Worm (Caenorhabditis elegans) whole organism, L3 larva: ENCODE measurements around the gene clc-3.

Source experiments
- ZK546.5 ChIP-seq: sonication (generic microtip); optimal IDR thresholded peaks from 2 replicates; lab custom pipeline; 2017; ENCODE audit warnings: missing biosample characterization, missing genetic modification characterization
- ceh-28 ChIP-seq: fragments of 150-350 bp; optimal IDR thresholded peaks from 2 replicates; lab custom pipeline; 2014; ENCODE audit warnings: missing biosample characterization, missing genetic modification reagents, missing genetic modification characterization
- ceh-82 ChIP-seq: fragments of 150-350 bp; optimal IDR thresholded peaks from 2 replicates; lab custom pipeline; 2014; ENCODE audit warnings: missing biosample characterization, missing genetic modification characterization
- daf-12 ChIP-seq: fragments of 150-350 bp; optimal IDR thresholded peaks from 2 replicates; lab custom pipeline; 2014; ENCODE audit warnings: missing biosample characterization, missing genetic modification reagents, missing genetic modification characterization
- egl-27 ChIP-seq: sonication (generic microtip); optimal IDR thresholded peaks from 4 replicates; lab custom pipeline; 2017; ENCODE audit warnings: missing biosample characterization, missing genetic modification reagents, missing genetic modification characterization
- egl-5 ChIP-seq: fragments of 150-350 bp; optimal IDR thresholded peaks from 2 replicates; lab custom pipeline; 2017; ENCODE audit warnings: missing biosample characterization, missing genetic modification reagents, missing genetic modification characterization, inconsistent platforms
- elt-1 ChIP-seq: fragments of 150-350 bp; optimal IDR thresholded peaks from 2 replicates; lab custom pipeline; 2014; ENCODE audit warnings: missing biosample characterization, missing genetic modification characterization
- elt-2 ChIP-seq: sonication (generic microtip); optimal IDR thresholded peaks from 2 replicates; lab custom pipeline; 2016; ENCODE audit warnings: missing genetic modification reagents, mild to moderate bottlenecking, missing genetic modification characterization, missing compliant biosample characterization
- elt-3 ChIP-seq, 3 experiments: fragments of 150-350 bp in 1 of 3; sonication (generic microtip) in 2 of 3; optimal IDR thresholded peaks; 2 replicates in 2 of 3; 4 replicates in 1 of 3; lab custom pipeline; 2014 to 2017; ENCODE audit warnings: missing biosample characterization in 3 of 3, missing genetic modification characterization in 3 of 3
- eor-1 ChIP-seq, 2 experiments: fragments of 150-350 bp; optimal IDR thresholded peaks; 2 replicates each; lab custom pipeline; 2014 to 2018; ENCODE audit warnings: missing biosample characterization in 2 of 2, missing genetic modification characterization in 2 of 2
- fkh-10 ChIP-seq: sonication (generic microtip); optimal IDR thresholded peaks from 2 replicates; lab custom pipeline; 2017; ENCODE audit warnings: missing biosample characterization, missing genetic modification reagents, missing genetic modification characterization
- fos-1 ChIP-seq: fragments of 150-350 bp; optimal IDR thresholded peaks from 2 replicates; lab custom pipeline; 2014; ENCODE audit warnings: missing biosample characterization, missing genetic modification characterization
- hmg-11 ChIP-seq: sonication (generic microtip); optimal IDR thresholded peaks from 2 replicates; lab custom pipeline; 2016; ENCODE audit warnings: missing genetic modification characterization, missing compliant biosample characterization
- lin-15B ChIP-seq: fragments of 150-350 bp; optimal IDR thresholded peaks from 2 replicates; lab custom pipeline; 2014; ENCODE audit warnings: missing biosample characterization, missing genetic modification characterization
- lin-39 ChIP-seq: fragments of 150-350 bp; optimal IDR thresholded peaks from 2 replicates; lab custom pipeline; 2018; ENCODE audit warnings: missing biosample characterization, missing genetic modification reagents, missing genetic modification characterization
- lsy-12 ChIP-seq: sonication (generic microtip); optimal IDR thresholded peaks from 2 replicates; lab custom pipeline; 2016; ENCODE audit warnings: mild to moderate bottlenecking, missing genetic modification characterization, missing compliant biosample characterization
- mdl-1 ChIP-seq: fragments of 150-350 bp; optimal IDR thresholded peaks from 2 replicates; lab custom pipeline; 2014; ENCODE audit warnings: missing biosample characterization, missing genetic modification characterization
- mml-1 ChIP-seq: fragments of 150-350 bp; sonication (generic microtip); optimal IDR thresholded peaks from 3 replicates; lab custom pipeline; 2014; ENCODE audit warnings: missing biosample characterization, missing genetic modification characterization
- nfya-1 ChIP-seq: sonication (generic microtip); optimal IDR thresholded peaks from 2 replicates; lab custom pipeline; 2017; ENCODE audit warnings: missing genetic modification characterization, mild to moderate bottlenecking, missing compliant biosample characterization, antibody characterized with exemption, moderate library complexity; ENCODE audit not compliant: insufficient read depth
- nhr-12 ChIP-seq: fragments of 150-350 bp; optimal IDR thresholded peaks from 2 replicates; lab custom pipeline; 2014; ENCODE audit warnings: missing biosample characterization, missing genetic modification characterization
- nhr-23 ChIP-seq: fragments of 150-350 bp; optimal IDR thresholded peaks from 2 replicates; lab custom pipeline; 2014; ENCODE audit warnings: missing biosample characterization, missing genetic modification reagents, missing genetic modification characterization
- nhr-25 ChIP-seq: sonication (generic microtip); optimal IDR thresholded peaks from 2 replicates; lab custom pipeline; 2017; ENCODE audit warnings: missing biosample characterization, missing genetic modification characterization
- nhr-28 ChIP-seq: fragments of 150-350 bp; optimal IDR thresholded peaks from 2 replicates; lab custom pipeline; 2014; ENCODE audit warnings: missing biosample characterization, missing genetic modification characterization
- nhr-43 ChIP-seq: sonication (generic microtip); optimal IDR thresholded peaks from 2 replicates; lab custom pipeline; 2016; ENCODE audit warnings: mild to moderate bottlenecking, missing genetic modification characterization, missing compliant biosample characterization; ENCODE audit not compliant: poor library complexity, severe bottlenecking
- nhr-67 ChIP-seq: fragments of 150-350 bp; optimal IDR thresholded peaks from 2 replicates; lab custom pipeline; 2014; ENCODE audit warnings: missing biosample characterization, missing genetic modification characterization
- nhr-76 ChIP-seq: fragments of 150-350 bp; sonication (generic microtip); optimal IDR thresholded peaks from 5 replicates; lab custom pipeline; 2014; ENCODE audit warnings: missing biosample characterization, missing genetic modification characterization
- nhr-77 ChIP-seq: fragments of 150-350 bp; optimal IDR thresholded peaks from 2 replicates; lab custom pipeline; 2014; ENCODE audit warnings: missing biosample characterization, missing genetic modification characterization
- pha-4 ChIP-seq: fragments of 150-350 bp; optimal IDR thresholded peaks from 2 replicates; lab custom pipeline; 2014; ENCODE audit warnings: missing biosample characterization, missing genetic modification reagents, missing genetic modification characterization
- pqm-1 ChIP-seq: fragments of 150-350 bp; optimal IDR thresholded peaks from 2 replicates; lab custom pipeline; 2017; ENCODE audit warnings: missing biosample characterization, missing genetic modification characterization, inconsistent platforms
- sea-2 ChIP-seq: fragments of 150-350 bp; sonication (generic microtip); optimal IDR thresholded peaks from 4 replicates; lab custom pipeline; 2014; ENCODE audit warnings: missing biosample characterization, missing genetic modification reagents, missing genetic modification characterization
- snpc-4 ChIP-seq: fragments of 150-350 bp; optimal IDR thresholded peaks from 2 replicates; lab custom pipeline; 2014; ENCODE audit warnings: missing biosample characterization, missing genetic modification characterization
- tbx-2 ChIP-seq: sonication (generic microtip); optimal IDR thresholded peaks from 2 replicates; lab custom pipeline; 2016; ENCODE audit warnings: mild to moderate bottlenecking, missing genetic modification characterization, missing compliant biosample characterization
- zag-1 ChIP-seq: fragments of 150-350 bp; optimal IDR thresholded peaks from 2 replicates; lab custom pipeline; 2014; ENCODE audit warnings: missing biosample characterization, missing genetic modification characterization
- ztf-4 ChIP-seq: fragments of 150-350 bp; optimal IDR thresholded peaks from 2 replicates; lab custom pipeline; 2014; ENCODE audit warnings: missing biosample characterization, missing genetic modification characterization

clc-3 gene

DNA sequence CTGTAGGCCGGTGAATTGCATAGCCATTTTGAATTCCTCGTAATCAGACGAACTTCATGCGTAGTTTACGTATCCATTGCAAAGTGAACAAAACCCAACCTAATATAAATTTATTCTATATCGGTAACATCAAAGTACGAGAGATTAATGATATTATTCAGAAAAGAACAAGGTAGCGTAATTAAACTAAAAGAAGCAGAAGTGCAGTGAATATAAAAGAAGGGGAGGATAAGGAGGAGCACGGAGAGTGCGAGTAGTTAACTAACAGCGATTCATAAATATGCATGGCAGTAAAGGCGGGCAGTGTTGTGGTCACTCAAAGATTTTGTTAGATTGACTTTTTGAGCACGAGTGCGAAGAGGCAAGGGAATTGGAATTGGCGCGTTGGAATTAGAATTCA, at the start of gene clc-3:
clc-3 (minus strand) TSS at position 101 of the 400 bp plus-strand sequence.
- TF ChIP-seq snpc-4 (tag; lab: Kevin White, UChicago) (no peak), pha-4 (tag; lab: Kevin White, UChicago) (no peak), ceh-28 (tag; lab: Kevin White, UChicago) (no peak), daf-12 (tag; lab: Kevin White, UChicago) (no peak), nhr-28 (tag; lab: Kevin White, UChicago) (no peak), elt-2 (tag; lab: Kevin White, UChicago) (no peak), sea-2 (GFP tag; lab: Kevin White, UChicago) (no peak), fos-1 (tag; lab: Kevin White, UChicago) (no peak), tbx-2 (no peak), elt-3 (tag; optimal IDR thresholded peaks at IDR 0.05; lab: Kevin White, UChicago) (no peak), nhr-43 (tag; lab: Kevin White, UChicago) (no peak), nhr-76 (no peak), nfya-1 (tag; lab: Kevin White, UChicago) (no peak), ztf-4 (tag; lab: Kevin White, UChicago) (no peak)

- TF ChIP-seq nhr-43 (tag; lab: Kevin White, UChicago) (no peak), lin-15B (tag; lab: Kevin White, UChicago) (no peak), nhr-77 (tag; lab: Kevin White, UChicago) (no peak), nhr-25 (tag; lab: Kevin White, UChicago) (no peak), pha-4 (tag; lab: Kevin White, UChicago) (no peak), nhr-76 (no peak), snpc-4 (tag; lab: Kevin White, UChicago) (no peak), elt-3 (tag; optimal IDR thresholded peaks at IDR 0.05; lab: Kevin White, UChicago) (no peak), sea-2 (GFP tag; lab: Kevin White, UChicago) (no peak), nhr-67 (tag; lab: Kevin White, UChicago) (no peak), elt-1 (tag; lab: Kevin White, UChicago) (no peak), nfya-1 (tag; lab: Kevin White, UChicago) (no peak), pqm-1 (tag; lab: Kevin White, UChicago) (no peak), lin-39 (no peak), hmg-11 (no peak)
These were observed 44.5 kb upstream of the clc-3 start, which contains the start of gene C04F6.7 for ce11 chrX:3419084-3419483. TSS of gene C04F6.7 (minus strand) at chrX:3419184.

DNA sequence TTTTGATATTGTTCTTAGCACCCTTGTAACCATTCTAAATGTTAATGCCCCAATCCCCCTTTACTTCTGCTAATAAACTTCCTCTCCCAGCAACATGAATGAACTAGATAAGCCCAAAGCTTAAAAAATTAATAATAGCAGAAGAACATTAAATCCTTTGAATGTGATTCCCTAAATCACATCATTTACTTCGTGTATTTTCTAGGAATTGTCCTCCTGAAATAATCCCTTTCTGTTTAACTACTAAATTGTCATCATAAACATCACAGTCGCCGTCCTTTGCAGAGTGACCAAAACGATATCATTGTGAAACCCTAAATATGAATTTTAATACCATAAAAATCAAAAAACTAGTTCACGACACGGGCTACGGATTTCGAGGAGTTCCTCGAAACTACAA, 41.5 kb upstream of the clc-3 start:
- TF ChIP-seq lin-39 (no peak), egl-27 (tag; lab: Kevin White, UChicago) (no peak), lsy-12 (tag; lab: Kevin White, UChicago) (no peak)

ce11 chrX:3414660-3415144, 40.2 kb upstream of the clc-3 start, which contains the start of gene dhs-27:
TSS of gene dhs-27 (minus strand) at chrX:3414710.
- TF ChIP-seq nhr-23 (tag; lab: Kevin White, UChicago) = peak; percentile 60
- TF ChIP-seq mml-1 (tag; lab: Kevin White, UChicago) = no peak
- peak; percentile 59 for TF ChIP-seq nhr-25 (tag; lab: Kevin White, UChicago)

ce11 chrX:3411565-3412022, 37.1 kb upstream of the clc-3 start, which contains the start of gene unc-78:
TSS of gene unc-78 (minus strand) at chrX:3411615.
- peak; percentile 31 for TF ChIP-seq pqm-1 (tag; lab: Kevin White, UChicago)
- peak; percentile 16 for TF ChIP-seq pha-4 (tag; lab: Kevin White, UChicago)
- no peak for TF ChIP-seq nhr-76
- TF ChIP-seq elt-2 (tag; lab: Kevin White, UChicago) = peak; percentile 0

DNA sequence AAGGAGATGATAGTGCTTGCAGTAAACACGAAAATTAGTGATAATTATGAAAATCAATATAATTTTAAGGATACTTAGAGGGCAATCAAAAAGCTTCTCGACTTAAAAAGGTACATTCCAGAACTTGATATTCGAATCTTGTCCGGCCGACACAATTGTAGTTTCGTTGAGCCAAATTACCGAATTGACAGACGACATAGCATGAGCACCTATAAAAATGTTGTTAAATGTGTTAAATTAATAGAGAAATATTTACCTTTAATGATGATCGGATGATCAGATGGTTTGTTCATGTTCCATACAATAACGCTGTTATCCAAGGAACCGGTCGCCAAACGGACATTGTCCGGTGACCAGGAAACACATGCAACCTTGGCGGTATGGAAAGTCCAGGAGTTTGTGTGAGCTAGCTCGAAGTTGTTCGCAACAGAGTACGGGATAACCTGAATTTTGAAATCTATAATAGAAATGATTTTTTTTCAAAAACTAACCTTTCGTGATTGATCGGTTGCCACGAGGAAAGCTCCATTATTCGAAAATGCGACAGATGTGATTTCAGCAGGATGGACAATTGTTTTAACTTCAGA, 34.3 kb upstream of the clc-3 start:
- TF ChIP-seq fkh-10 (GFP tag; lab: Kevin White, UChicago) (no peak), nhr-25 (tag; lab: Kevin White, UChicago) (no peak), lin-39 (no peak), mdl-1 (tag; lab: Kevin White, UChicago) (no peak), snpc-4 (tag; lab: Kevin White, UChicago) (no peak), zag-1 (no peak), ZK546.5 (no peak), nhr-12 (no peak), ceh-82 (tag; lab: Kevin White, UChicago) (no peak), egl-5 (no peak), pqm-1 (tag; lab: Kevin White, UChicago) (no peak), nhr-43 (tag; lab: Kevin White, UChicago) (no peak), eor-1 (tag; optimal IDR thresholded peaks at IDR 0.05; lab: Kevin White, UChicago) (no peak)
